Fruit fly (Drosophila melanogaster): ENCODE data around the gene yl.

DNA sequence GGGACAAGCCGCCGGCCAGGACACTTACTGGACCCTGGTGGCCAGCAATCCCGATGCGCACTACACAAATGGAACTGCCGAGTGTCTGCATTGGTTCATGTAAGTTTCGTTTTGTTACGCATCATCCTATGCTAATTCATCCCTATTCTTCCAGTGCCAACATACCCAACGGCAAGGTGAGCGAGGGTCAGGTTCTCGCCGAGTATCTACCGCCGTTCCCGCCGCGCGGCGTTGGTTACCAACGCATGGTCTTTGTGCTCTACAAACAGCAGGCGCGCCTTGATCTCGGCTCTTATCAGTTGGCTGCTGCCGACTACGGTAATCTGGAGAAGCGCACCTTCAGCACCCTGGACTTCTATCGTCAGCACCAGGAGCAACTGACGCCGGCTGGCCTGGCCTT, 34.0 kb downstream of the yl start:
- no peak for TF ChIP-seq fru (GFP tag; optimal IDR thresholded peaks at IDR 0.05)
- TF ChIP-seq OdsH (GFP tag; optimal IDR thresholded peaks at IDR 0.05), result no peak
- TF ChIP-seq br (GFP tag; optimal IDR thresholded peaks at IDR 0.05), result no peak
- no peak for TF ChIP-seq brk (GFP tag; optimal IDR thresholded peaks at IDR 0.05)
- no peak for TF ChIP-seq pan (optimal IDR thresholded peaks at IDR 0.05)
- TF ChIP-seq Abd-B (GFP tag; optimal IDR thresholded peaks at IDR 0.05), result no peak
- no peak for TF ChIP-seq sv (GFP tag; optimal IDR thresholded peaks at IDR 0.05)
- no peak for TF ChIP-seq GATAd (GFP tag; optimal IDR thresholded peaks at IDR 0.05)
- no peak for TF ChIP-seq sage (GFP tag; optimal IDR thresholded peaks at IDR 0.05)
- no peak for TF ChIP-seq tai (GFP tag; optimal IDR thresholded peaks at IDR 0.05)
- no peak for TF ChIP-seq usp (GFP tag; optimal IDR thresholded peaks at IDR 0.05)

All from whole organism, wandering third instar larva.